Worm (Caenorhabditis elegans) whole organism, late embryonic: ENCODE measurements around the gene D1054.3.

Experiments used
- C08G9.2 ChIP-seq: sonication (generic microtip); optimal IDR thresholded peaks from 2 replicates; lab custom pipeline; 2016; ENCODE audit warnings: mild to moderate bottlenecking, missing genetic modification characterization, moderate library complexity, missing compliant biosample characterization
- C38D4.7 ChIP-seq: fragments of 200-800 bp; sonication (Bioruptor generic); optimal IDR thresholded peaks from 2 replicates; lab custom pipeline; 2018; ENCODE audit warnings: mild to moderate bottlenecking, missing genetic modification characterization, moderate library complexity, missing compliant biosample characterization
- K02D7.2 ChIP-seq: sonication (generic microtip); optimal IDR thresholded peaks from 2 replicates; lab custom pipeline; 2017; ENCODE audit warnings: mild to moderate bottlenecking, missing genetic modification characterization, missing compliant biosample characterization
- K09A11.1 ChIP-seq: sonication (generic microtip); optimal IDR thresholded peaks from 2 replicates; lab custom pipeline; 2017; ENCODE audit warnings: antibody characterized with exemption, mild to moderate bottlenecking, missing genetic modification characterization, missing compliant biosample characterization; ENCODE audit not compliant: insufficient read depth
- T23F11.4 ChIP-seq: fragments of 200-800 bp; sonication (Bioruptor generic); optimal IDR thresholded peaks from 2 replicates; lab custom pipeline; 2018; ENCODE audit warnings: mild to moderate bottlenecking, missing genetic modification characterization, missing compliant biosample characterization
- ama-1 ChIP-seq: fragments of 150-350 bp; optimal IDR thresholded peaks from 2 replicates; lab custom pipeline; 2014
- ceh-14 ChIP-seq: sonication (generic microtip); optimal IDR thresholded peaks from 2 replicates; lab custom pipeline; 2016; ENCODE audit warnings: missing genotype, missing genetic modification characterization, missing compliant biosample characterization
- ceh-18 ChIP-seq: sonication (generic microtip); optimal IDR thresholded peaks from 2 replicates; lab custom pipeline; 2016; ENCODE audit warnings: missing genetic modification characterization, missing compliant biosample characterization
- ceh-19 ChIP-seq: fragments of 200-800 bp; sonication (Bioruptor generic); optimal IDR thresholded peaks from 2 replicates; lab custom pipeline; 2018; ENCODE audit warnings: mild to moderate bottlenecking, missing genetic modification characterization, missing compliant biosample characterization
- ceh-30 ChIP-seq: fragments of 150-350 bp; optimal IDR thresholded peaks from 2 replicates; lab custom pipeline; 2014; ENCODE audit warnings: missing biosample characterization, missing genetic modification characterization
- ceh-34 ChIP-seq: sonication (generic microtip); optimal IDR thresholded peaks from 2 replicates; lab custom pipeline; 2016; ENCODE audit warnings: mild to moderate bottlenecking, missing genetic modification characterization, missing compliant biosample characterization
- ceh-48 ChIP-seq: sonication (generic microtip); optimal IDR thresholded peaks from 2 replicates; lab custom pipeline; 2016; ENCODE audit warnings: missing genetic modification characterization, inconsistent platforms, missing compliant biosample characterization
- dve-1 ChIP-seq: sonication (generic microtip); optimal IDR thresholded peaks from 2 replicates; lab custom pipeline; 2017; ENCODE audit warnings: antibody characterized with exemption, mild to moderate bottlenecking, missing genetic modification characterization, missing compliant biosample characterization
- elt-2 ChIP-seq: sonication (generic microtip); optimal IDR thresholded peaks from 2 replicates; lab custom pipeline; 2016; ENCODE audit warnings: missing genetic modification reagents, missing genetic modification characterization, missing compliant biosample characterization
- ets-4 ChIP-seq: sonication (generic microtip); optimal IDR thresholded peaks from 2 replicates; lab custom pipeline; 2016; ENCODE audit warnings: missing genetic modification characterization, missing compliant biosample characterization
- fax-1 ChIP-seq: sonication (generic microtip); optimal IDR thresholded peaks from 2 replicates; lab custom pipeline; 2016; ENCODE audit warnings: missing genotype, missing genetic modification characterization, missing compliant biosample characterization
- fkh-10 ChIP-seq: fragments of 150-350 bp; optimal IDR thresholded peaks from 2 replicates; lab custom pipeline; 2014; ENCODE audit warnings: missing biosample characterization, missing genetic modification reagents, missing genetic modification characterization
- fkh-6 ChIP-seq: sonication (generic microtip); optimal IDR thresholded peaks from 2 replicates; lab custom pipeline; 2016; ENCODE audit warnings: missing genetic modification characterization, missing compliant biosample characterization
- hlh-13 ChIP-seq: fragments of 200-800 bp; sonication (Bioruptor generic); optimal IDR thresholded peaks from 2 replicates; lab custom pipeline; 2018; ENCODE audit warnings: mild to moderate bottlenecking, missing genetic modification characterization, missing compliant biosample characterization
- hlh-30 ChIP-seq: sonication (generic microtip); optimal IDR thresholded peaks from 2 replicates; lab custom pipeline; 2017; ENCODE audit warnings: antibody characterized with exemption, missing genetic modification characterization, missing compliant biosample characterization; ENCODE audit not compliant: insufficient read depth
- lim-6 ChIP-seq: sonication (generic microtip); optimal IDR thresholded peaks from 2 replicates; lab custom pipeline; 2016; ENCODE audit warnings: missing genetic modification characterization, missing compliant biosample characterization
- madf-2 ChIP-seq: sonication (generic microtip); optimal IDR thresholded peaks from 2 replicates; lab custom pipeline; 2017; ENCODE audit warnings: missing genetic modification characterization, missing compliant biosample characterization
- mec-3 ChIP-seq: sonication (generic microtip); optimal IDR thresholded peaks from 2 replicates; lab custom pipeline; 2016; ENCODE audit warnings: borderline replicate concordance, missing genetic modification characterization, missing compliant biosample characterization
- nhr-11 ChIP-seq: fragments of 150-350 bp; optimal IDR thresholded peaks from 2 replicates; lab custom pipeline; 2014; ENCODE audit warnings: missing biosample characterization, missing genetic modification characterization
- pha-4 ChIP-seq: fragments of 150-350 bp; optimal IDR thresholded peaks from 2 replicates; lab custom pipeline; 2018; ENCODE audit warnings: missing biosample characterization, missing genetic modification reagents, missing genetic modification characterization
- ref-2 ChIP-seq: sonication (generic microtip); optimal IDR thresholded peaks from 2 replicates; lab custom pipeline; 2016; ENCODE audit warnings: missing genetic modification characterization, missing compliant biosample characterization
- rnt-1 ChIP-seq: sonication (generic microtip); optimal IDR thresholded peaks from 2 replicates; lab custom pipeline; 2016; ENCODE audit warnings: missing genetic modification characterization, missing compliant biosample characterization
- sox-2 ChIP-seq: fragments of 200-800 bp; sonication (Bioruptor generic); IDR thresholded peaks from 2 replicates; pipeline ENCODE4 v1.3.6; 2022; ENCODE audit warnings: missing genetic modification reagents, missing genetic modification characterization, missing compliant biosample characterization
- syd-9 ChIP-seq: sonication (generic microtip); optimal IDR thresholded peaks from 2 replicates; lab custom pipeline; 2016; ENCODE audit warnings: mild to moderate bottlenecking, missing genetic modification characterization, moderate library complexity, missing compliant biosample characterization
- tbx-7 ChIP-seq: sonication (generic microtip); optimal IDR thresholded peaks from 2 replicates; lab custom pipeline; 2016; ENCODE audit warnings: missing genotype, missing genetic modification characterization, missing compliant biosample characterization
- ttx-3 ChIP-seq: sonication (generic microtip); optimal IDR thresholded peaks from 2 replicates; lab custom pipeline; 2016; ENCODE audit warnings: missing genetic modification reagents, missing genetic modification characterization, missing compliant biosample characterization
- unc-3 ChIP-seq, 2 experiments: fragments of 200-800 bp in 1 of 2; sonication (Bioruptor generic) in 1 of 2; sonication (generic microtip) in 1 of 2; conservative IDR thresholded peaks in 1 of 2; optimal IDR thresholded peaks in 1 of 2; 2 replicates each; pipeline versions ENCODE4 v1.3.6 to Lab custom; 2016 to 2022; ENCODE audit warnings: missing compliant biosample characterization in 2 of 2, missing genetic modification characterization in 2 of 2, missing genetic modification reagents in 1 of 2
- unc-42 ChIP-seq: sonication (generic microtip); optimal IDR thresholded peaks from 2 replicates; lab custom pipeline; 2016; ENCODE audit warnings: missing genotype, missing genetic modification characterization, missing compliant biosample characterization
- zip-5 ChIP-seq: sonication (generic microtip); optimal IDR thresholded peaks from 2 replicates; lab custom pipeline; 2016; ENCODE audit warnings: missing genetic modification characterization, missing compliant biosample characterization

D1054.3 gene

DNA sequence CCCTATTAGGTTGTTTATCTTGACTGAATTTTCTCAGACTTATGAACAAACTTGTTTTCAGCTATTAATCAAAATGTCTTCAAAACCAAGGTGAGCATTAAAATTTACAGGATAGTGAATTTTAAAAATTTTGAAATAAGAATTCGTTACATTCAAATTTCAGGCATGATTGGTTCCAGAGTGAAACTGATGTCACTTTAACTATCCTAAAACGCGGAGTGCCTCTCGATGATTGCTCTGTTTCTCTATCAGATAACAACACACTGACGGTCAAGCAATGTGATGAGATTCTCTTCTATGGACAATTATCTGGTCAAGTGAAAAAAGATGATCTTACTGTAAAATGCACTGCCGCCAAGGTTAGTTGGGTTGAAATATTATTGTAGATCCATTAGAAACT lies at the start of gene D1054.3:
Gene D1054.3 (plus strand): TSS at position 62 of the 400 bp plus-strand sequence.
- no peak for TF ChIP-seq madf-2 (tag; lab: Kevin White, UChicago)
- no peak for TF ChIP-seq syd-9 (tag; lab: Kevin White, UChicago)
- TF ChIP-seq fkh-10 = no peak
- no peak for TF ChIP-seq tbx-7 (tag; lab: Kevin White, UChicago)
- no peak for TF ChIP-seq ceh-18 (tag; lab: Kevin White, UChicago)
- TF ChIP-seq ttx-3 (tag; lab: Kevin White, UChicago) = no peak

- no peak for TF ChIP-seq ceh-30 (tag; lab: Kevin White, UChicago)
- no peak for TF ChIP-seq ref-2
- TF ChIP-seq hlh-13 (GFP tag; lab: Kevin White, UChicago) = no peak
- TF ChIP-seq fkh-6 = no peak
- no peak for TF ChIP-seq K02D7.2 (tag; lab: Kevin White, UChicago)
- no peak for TF ChIP-seq ets-4 (tag; lab: Kevin White, UChicago)
- TF ChIP-seq hlh-30 (tag; lab: Kevin White, UChicago) = no peak
- no peak for TF ChIP-seq pha-4 (tag; lab: Kevin White, UChicago)
- no peak for TF ChIP-seq ceh-34 (tag; lab: Kevin White, UChicago)
- TF ChIP-seq mec-3 (tag; lab: Kevin White, UChicago) = no peak
- no peak for TF ChIP-seq T23F11.4 (GFP tag; lab: Kevin White, UChicago)
- TF ChIP-seq ceh-14 (tag; lab: Kevin White, UChicago) = no peak
- no peak for TF ChIP-seq K09A11.1 (tag; lab: Kevin White, UChicago)
- no peak for TF ChIP-seq C08G9.2 (tag; lab: Kevin White, UChicago)
- no peak for TF ChIP-seq ceh-48
- TF ChIP-seq unc-42 (tag; lab: Kevin White, UChicago) = no peak
- TF ChIP-seq C38D4.7 (GFP tag; lab: Kevin White, UChicago) = no peak
Measured at ce11 chrV:10721912-10722426, 49.3 kb upstream of the D1054.3 start.

DNA sequence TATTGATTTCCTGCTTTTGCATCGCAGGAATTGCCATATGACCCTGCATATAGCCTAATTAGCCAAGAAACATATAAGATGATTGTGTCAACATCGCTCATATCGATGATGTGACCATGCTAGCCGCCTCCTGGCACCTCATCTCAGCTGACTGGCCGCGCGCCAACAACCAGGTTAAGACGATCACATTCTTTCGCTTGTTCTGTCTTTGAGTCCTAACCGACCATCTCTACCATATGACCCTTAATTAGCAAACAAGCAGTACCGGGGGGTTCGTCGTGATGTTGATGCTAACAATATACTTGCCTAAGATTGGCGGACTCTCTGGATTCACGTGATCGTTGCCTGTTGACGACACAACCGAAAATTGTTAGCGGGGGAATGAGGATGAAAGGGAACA lies 48.7 kb upstream of the D1054.3 start:
- TF ChIP-seq ceh-18 (tag; lab: Kevin White, UChicago) (no peak), hlh-30 (tag; lab: Kevin White, UChicago) (peak; percentile 42)
- TF ChIP-seq, all 69 proteins: peak for 1

DNA sequence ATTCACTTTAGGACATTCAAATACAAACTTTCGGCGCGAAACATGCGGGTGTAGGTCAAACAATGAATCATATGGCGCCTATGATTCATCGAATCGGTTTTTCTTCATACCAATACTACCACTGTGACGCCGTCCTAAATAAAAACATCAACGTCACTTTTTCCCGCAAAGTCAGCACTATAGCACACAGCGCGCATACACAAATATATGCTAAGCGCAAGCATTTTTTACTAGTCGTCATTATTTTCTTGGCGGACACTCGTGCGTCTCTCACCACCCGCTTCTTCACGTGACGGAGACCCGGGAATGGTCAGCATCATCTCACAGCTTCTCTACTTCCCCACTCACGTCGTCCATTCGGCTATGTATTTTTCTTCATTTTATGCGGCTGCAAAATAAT lies 48.1 kb upstream of the D1054.3 start:
- no peak for TF ChIP-seq rnt-1 (tag; lab: Kevin White, UChicago)
- peak; percentile 59 for TF ChIP-seq hlh-30 (tag; lab: Kevin White, UChicago)
- TF ChIP-seq, all 69 proteins: peak for 1

- TF ChIP-seq ceh-34 (tag; lab: Kevin White, UChicago) (peak; percentile 22), hlh-30 (tag; lab: Kevin White, UChicago) (no peak), sox-2 (GFP tag; lab: Robert Waterston, UW) (no peak), T23F11.4 (GFP tag; lab: Kevin White, UChicago) (no peak), lim-6 (tag; lab: Kevin White, UChicago) (no peak), ama-1 (lab: Kevin White, UChicago) (no peak)
Measured at ce11 chrV:10723583-10723982, 47.7 kb upstream of the D1054.3 start.

ce11 chrV:10724472-10724871 lies 46.8 kb upstream of the D1054.3 start:
- no peak for TF ChIP-seq nhr-11
- no peak for TF ChIP-seq elt-2 (tag; lab: Kevin White, UChicago)
- no peak for TF ChIP-seq ceh-19 (GFP tag; lab: Kevin White, UChicago)
- TF ChIP-seq ceh-30 (tag; lab: Kevin White, UChicago) = no peak
- TF ChIP-seq unc-3 (GFP tag; conservative IDR thresholded peaks at IDR 0.05; lab: Robert Waterston, UW) = no peak
- no peak for TF ChIP-seq unc-3 (tag; optimal IDR thresholded peaks at IDR 0.05; lab: Kevin White, UChicago)
- TF ChIP-seq madf-2 (tag; lab: Kevin White, UChicago) = no peak
- no peak for TF ChIP-seq hlh-30 (tag; lab: Kevin White, UChicago)
- no peak for TF ChIP-seq unc-42 (tag; lab: Kevin White, UChicago)
- TF ChIP-seq dve-1 (tag; lab: Kevin White, UChicago) = no peak
- TF ChIP-seq zip-5 (tag; lab: Kevin White, UChicago) = no peak
- no peak for TF ChIP-seq fax-1 (tag; lab: Kevin White, UChicago)
- TF ChIP-seq, all 69 proteins: peak for 0
